Fruit fly (Drosophila melanogaster) whole organism, embryonic: Measurements from ENCODE around the gene Psa.

Experiments used
- Aef1 ChIP-seq: fragments of 200-800 bp; sonication (Bioruptor generic); IDR thresholded peaks from 3 replicates; pipeline ENCODE4 v1.3.6; 2022; ENCODE audit warnings: missing biosample characterization, missing genetic modification characterization
- BEAF-32 ChIP-seq: fragments of 200-800 bp; sonication (Bioruptor generic); optimal IDR thresholded peaks from 3 replicates; lab custom pipeline; 2017; ENCODE audit warnings: missing biosample characterization, missing genetic modification characterization, mild to moderate bottlenecking, moderate library complexity, missing genetic modification reagents
- Bdp1 ChIP-seq: fragments of 200-800 bp; sonication (Bioruptor generic); optimal IDR thresholded peaks from 3 replicates; lab custom pipeline; 2016; ENCODE audit warnings: missing biosample characterization, missing genetic modification characterization
- Bgb ChIP-seq: fragments of 200-800 bp; sonication (Bioruptor generic); IDR thresholded peaks from 2 replicates; pipeline ENCODE4 v1.3.6; 2022; ENCODE audit warnings: missing biosample characterization, missing genetic modification characterization; ENCODE audit not compliant: partially characterized antibody
- Blimp-1 ChIP-seq: fragments of 200-800 bp; sonication (Bioruptor generic); optimal IDR thresholded peaks from 3 replicates; lab custom pipeline; 2018; ENCODE audit warnings: missing biosample characterization, missing genetic modification characterization, mild to moderate bottlenecking, moderate library complexity, missing genetic modification reagents
- CG12391 ChIP-seq: fragments of 200-800 bp; sonication (Bioruptor generic); optimal IDR thresholded peaks from 3 replicates; lab custom pipeline; 2018; ENCODE audit warnings: missing biosample characterization, mild to moderate bottlenecking, missing genetic modification characterization, moderate library complexity
- CG13287 ChIP-seq: fragments of 200-800 bp; sonication (Bioruptor generic); IDR thresholded peaks from 2 replicates; pipeline ENCODE4 v1.3.6; 2022; ENCODE audit warnings: missing biosample characterization, missing genetic modification characterization; ENCODE audit not compliant: partially characterized antibody
- CG13775 ChIP-seq: fragments of 200-800 bp; sonication (Bioruptor generic); optimal IDR thresholded peaks from 3 replicates; lab custom pipeline; 2017; ENCODE audit warnings: missing biosample characterization, mild to moderate bottlenecking, missing genetic modification characterization
- CG15514 ChIP-seq: fragments of 200-800 bp; sonication (Bioruptor generic); optimal IDR thresholded peaks from 3 replicates; lab custom pipeline; 2017; ENCODE audit warnings: missing biosample characterization, missing genetic modification characterization, mild to moderate bottlenecking, moderate library complexity, missing genetic modification reagents
- CG17359 ChIP-seq: fragments of 200-800 bp; sonication (Bioruptor generic); optimal IDR thresholded peaks from 3 replicates; lab custom pipeline; 2018; ENCODE audit warnings: missing biosample characterization, mild to moderate bottlenecking, missing genetic modification characterization, moderate library complexity
- CG17568 ChIP-seq: fragments of 200-800 bp; sonication (Bioruptor generic); optimal IDR thresholded peaks from 2 replicates; lab custom pipeline; 2018; ENCODE audit warnings: missing biosample characterization, mild to moderate bottlenecking, missing genetic modification characterization, moderate library complexity
- CG17829 ChIP-seq: fragments of 200-800 bp; optimal IDR thresholded peaks from 2 replicates; lab custom pipeline; 2019; ENCODE audit warnings: missing biosample characterization, mild to moderate bottlenecking, missing genetic modification characterization, moderate library complexity
- CG2202 ChIP-seq: fragments of 200-800 bp; sonication (Bioruptor generic); optimal IDR thresholded peaks from 2 replicates; lab custom pipeline; 2018; ENCODE audit warnings: missing biosample characterization, mild to moderate bottlenecking, missing genetic modification characterization
- CG3065 ChIP-seq: fragments of 200-800 bp; sonication (Bioruptor generic); optimal IDR thresholded peaks from 2 replicates; lab custom pipeline; 2016; ENCODE audit warnings: missing biosample characterization, missing genetic modification characterization
- CG34224 ChIP-seq: fragments of 200-800 bp; sonication (Bioruptor generic); IDR thresholded peaks from 3 replicates; pipeline ENCODE4 v1.3.6; 2022; ENCODE audit warnings: missing biosample characterization, missing genetic modification characterization; ENCODE audit not compliant: partially characterized antibody
- CG34376 ChIP-seq: fragments of 200-800 bp; sonication (Bioruptor generic); optimal IDR thresholded peaks from 2 replicates; lab custom pipeline; 2018; ENCODE audit warnings: missing biosample characterization, mild to moderate bottlenecking, missing genetic modification characterization
- CG6254 ChIP-seq: fragments of 200-800 bp; sonication (Bioruptor generic); optimal IDR thresholded peaks from 3 replicates; lab custom pipeline; 2017; ENCODE audit warnings: mild to moderate bottlenecking, missing biosample characterization, missing genetic modification reagents, missing genetic modification characterization
- CG6272 ChIP-seq: fragments of 200-800 bp; sonication (Bioruptor generic); IDR thresholded peaks from 2 replicates; pipeline ENCODE4 v1.3.6; 2022; ENCODE audit warnings: missing biosample characterization, missing genetic modification characterization
- CG7987 ChIP-seq: fragments of 200-800 bp; sonication (Bioruptor generic); optimal IDR thresholded peaks from 2 replicates; lab custom pipeline; 2018; ENCODE audit warnings: missing biosample characterization, mild to moderate bottlenecking, missing genetic modification characterization, moderate library complexity
- CG8924 ChIP-seq: fragments of 200-800 bp; optimal IDR thresholded peaks from 3 replicates; lab custom pipeline; 2019; ENCODE audit warnings: missing biosample characterization, mild to moderate bottlenecking, missing genetic modification characterization, moderate library complexity
- CG9797 ChIP-seq: fragments of 200-800 bp; sonication (Bioruptor generic); optimal IDR thresholded peaks from 3 replicates; lab custom pipeline; 2018; ENCODE audit warnings: missing biosample characterization, mild to moderate bottlenecking, missing genetic modification characterization
- CG9817 ChIP-seq: fragments of 200-800 bp; sonication (Bioruptor generic); optimal IDR thresholded peaks from 2 replicates; lab custom pipeline; 2018; ENCODE audit warnings: missing biosample characterization, mild to moderate bottlenecking, missing genetic modification characterization, moderate library complexity
- CTCF ChIP-seq: fragments of 200-800 bp; sonication (Bioruptor generic); optimal IDR thresholded peaks from 2 replicates; lab custom pipeline; 2017; ENCODE audit warnings: missing biosample characterization, mild to moderate bottlenecking, missing genetic modification characterization, moderate library complexity
- Dll ChIP-seq: fragments of 200-800 bp; sonication (Bioruptor generic); IDR thresholded peaks from 4 replicates; pipeline ENCODE4 v1.3.6; 2022; ENCODE audit warnings: missing biosample characterization, missing genetic modification characterization; ENCODE audit not compliant: partially characterized antibody
- E2f2 ChIP-seq: fragments of 200-800 bp; sonication (Bioruptor generic); IDR thresholded peaks from 2 replicates; pipeline ENCODE4 v1.3.6; 2022; ENCODE audit warnings: missing biosample characterization, missing genetic modification characterization
- Ets65A ChIP-seq: fragments of 200-800 bp; sonication (Bioruptor generic); peaks from one replicate; lab custom pipeline; 2016; ENCODE audit warnings: missing biosample characterization, missing genetic modification characterization
- Ets97D ChIP-seq: fragments of 200-800 bp; sonication (Bioruptor generic); optimal IDR thresholded peaks from 3 replicates; lab custom pipeline; 2016; ENCODE audit warnings: missing biosample characterization, missing genetic modification characterization
- Kr ChIP-seq: fragments of 200-800 bp; sonication (Bioruptor generic); optimal IDR thresholded peaks from 2 replicates; lab custom pipeline; 2017; ENCODE audit warnings: missing biosample characterization, mild to moderate bottlenecking, missing genetic modification characterization
- Med ChIP-seq: fragments of 200-800 bp; sonication (Bioruptor generic); peaks from one replicate; lab custom pipeline; 2016; ENCODE audit warnings: missing biosample characterization, missing genetic modification characterization, mild to moderate bottlenecking, inconsistent platforms, moderate library complexity
- Ptx1 ChIP-seq: fragments of 200-800 bp; sonication (Bioruptor generic); IDR thresholded peaks from 2 replicates; pipeline ENCODE4 v1.3.6; 2022; ENCODE audit warnings: missing biosample characterization, missing genetic modification characterization
- Six4 ChIP-seq: fragments of 200-800 bp; sonication (Bioruptor generic); optimal IDR thresholded peaks from 2 replicates; lab custom pipeline; 2016; ENCODE audit warnings: missing biosample characterization, missing genetic modification characterization
- Taf1 ChIP-seq: fragments of 200-800 bp; sonication (Bioruptor generic); IDR thresholded peaks from 2 replicates; pipeline ENCODE4 v1.3.6; 2022; ENCODE audit warnings: missing biosample characterization, missing genetic modification characterization
- Xrp1 ChIP-seq: fragments of 200-800 bp; sonication (Bioruptor generic); IDR thresholded peaks from 2 replicates; pipeline ENCODE4 v1.3.6; 2022; ENCODE audit warnings: missing biosample characterization, missing genetic modification characterization
- ab ChIP-seq: fragments of 200-800 bp; sonication (Bioruptor generic); optimal IDR thresholded peaks from 2 replicates; lab custom pipeline; 2016; ENCODE audit warnings: missing biosample characterization, missing genetic modification characterization
- ara ChIP-seq: fragments of 200-800 bp; sonication (Bioruptor generic); IDR thresholded peaks from 2 replicates; pipeline ENCODE4 v1.3.6; 2022; ENCODE audit warnings: missing biosample characterization, missing genetic modification characterization
- chinmo ChIP-seq: fragments of 200-800 bp; sonication (Bioruptor generic); IDR thresholded peaks from 4 replicates; pipeline ENCODE4 v1.3.6; 2022; ENCODE audit warnings: missing biosample characterization, missing genetic modification characterization; ENCODE audit not compliant: partially characterized antibody
- danr ChIP-seq: fragments of 200-800 bp; sonication (Bioruptor generic); IDR thresholded peaks from 2 replicates; pipeline ENCODE4 v1.3.6; 2022; ENCODE audit warnings: missing biosample characterization, missing genetic modification characterization
- gfzf ChIP-seq: fragments of 200-800 bp; sonication (Bioruptor generic); optimal IDR thresholded peaks from 2 replicates; lab custom pipeline; 2016; ENCODE audit warnings: missing biosample characterization, mild to moderate bottlenecking, missing genetic modification characterization, moderate library complexity
- lbe ChIP-seq: fragments of 200-800 bp; sonication (Bioruptor generic); optimal IDR thresholded peaks from 2 replicates; lab custom pipeline; 2016; ENCODE audit warnings: missing biosample characterization, mild to moderate bottlenecking, missing genetic modification characterization
- lmd ChIP-seq: fragments of 200-800 bp; sonication (Bioruptor generic); IDR thresholded peaks from 2 replicates; pipeline ENCODE4 v1.3.6; 2022; ENCODE audit warnings: missing biosample characterization, missing genetic modification characterization
- oc ChIP-seq: fragments of 200-800 bp; sonication (Bioruptor generic); optimal IDR thresholded peaks from 2 replicates; lab custom pipeline; 2018; ENCODE audit warnings: missing biosample characterization, mild to moderate bottlenecking, missing genetic modification characterization, moderate library complexity
- ro ChIP-seq: fragments of 200-800 bp; sonication (Bioruptor generic); IDR thresholded peaks from 2 replicates; pipeline ENCODE4 v1.3.6; 2022; ENCODE audit warnings: missing biosample characterization, missing genetic modification characterization
- sc ChIP-seq, 3 experiments: fragments of >200 bp in 2 of 3; fragments of 200-800 bp in 1 of 3; sonication (Bioruptor generic) in 1 of 3; optimal IDR thresholded peaks; 2 replicates in 2 of 3; 3 replicates in 1 of 3; lab custom pipeline; 2017; ENCODE audit warnings: mild to moderate bottlenecking in 1 of 3, missing biosample characterization in 1 of 3, missing genetic modification characterization in 1 of 3, missing genetic modification reagents in 1 of 3
- so ChIP-seq: fragments of 200-800 bp; sonication (Bioruptor generic); IDR thresholded peaks from 3 replicates; pipeline ENCODE4 v1.3.6; 2022; ENCODE audit warnings: missing biosample characterization, missing genetic modification characterization
- trem ChIP-seq: fragments of 200-800 bp; optimal IDR thresholded peaks from 3 replicates; lab custom pipeline; 2019; ENCODE audit warnings: missing biosample characterization, mild to moderate bottlenecking, missing genetic modification characterization, moderate library complexity
- unc-4 ChIP-seq: fragments of 200-800 bp; sonication (Bioruptor generic); IDR thresholded peaks from 2 replicates; pipeline ENCODE4 v1.3.6; 2022; ENCODE audit warnings: missing biosample characterization, missing genetic modification characterization; ENCODE audit not compliant: partially characterized antibody
- yki ChIP-seq: fragments of >200 bp; optimal IDR thresholded peaks from 3 replicates; lab custom pipeline; 2018
- z ChIP-seq: fragments of 200-800 bp; sonication (Bioruptor generic); IDR thresholded peaks from 3 replicates; pipeline ENCODE4 v1.3.6; 2022; ENCODE audit warnings: missing biosample characterization, missing genetic modification characterization
- zfh2 ChIP-seq: fragments of 200-800 bp; sonication (Bioruptor generic); optimal IDR thresholded peaks from 2 replicates; lab custom pipeline; 2016; ENCODE audit warnings: missing biosample characterization, missing genetic modification characterization

Gene Psa

dm6 chr3L:1502086-1502893 is at the start of gene Psa, which contains the start of gene hfp:
TSS of gene Psa (plus strand) at chr3L:1502843.
TSS of gene hfp (minus strand) at chr3L:1502590.
- no peak for TF ChIP-seq Aef1 (GFP tag; lab: Robert Waterston, UW)
- no peak for TF ChIP-seq yki (lab: Kevin White, UChicago)
- TF ChIP-seq CG34376, result peak; percentile 35
- TF ChIP-seq unc-4, result peak; percentile 62
- no peak for TF ChIP-seq lmd (GFP tag; lab: Robert Waterston, UW)
- TF ChIP-seq so, result 0 out of 3 replicates have a peak, but pooled peaks have one; percentile 37
- no peak for TF ChIP-seq Xrp1
- no peak for TF ChIP-seq Ets65A (GFP tag; lab: Kevin White, UChicago)
- TF ChIP-seq Ets97D (GFP tag; lab: Kevin White, UChicago), result peak; percentile 46
- TF ChIP-seq ara, result no peak
- peak; percentile 42 for TF ChIP-seq CG8924 (tag; lab: Kevin White, UChicago)
- TF ChIP-seq Ptx1, result no peak
- TF ChIP-seq Bgb (GFP tag; lab: Robert Waterston, UW), result peak; percentile 68
- peak; percentile 83 for TF ChIP-seq E2f2 (GFP tag; lab: Robert Waterston, UW)
- TF ChIP-seq Kr (GFP tag; lab: Kevin White, UChicago), result no peak
- TF ChIP-seq danr (GFP tag; lab: Robert Waterston, UW), result no peak
- peak; percentile 53 for TF ChIP-seq Med
- no peak for TF ChIP-seq oc (tag; lab: Kevin White, UChicago)
- peak; percentile 60 for TF ChIP-seq CG15514 (GFP tag; lab: Kevin White, UChicago)
- no peak for TF ChIP-seq ab (GFP tag; lab: Kevin White, UChicago)
- peak; percentile 73; the same call in 3 of the 4 replicates for TF ChIP-seq chinmo
- TF ChIP-seq CG9797 (GFP tag; lab: Kevin White, UChicago), result peak; percentile 25
- no peak for TF ChIP-seq Taf1
- no peak for TF ChIP-seq CG17568 (GFP tag; lab: Kevin White, UChicago)
- no peak for TF ChIP-seq CG6254 (GFP tag; lab: Kevin White, UChicago)
- TF ChIP-seq CG13775, result no peak
- TF ChIP-seq CTCF, result no peak
- TF ChIP-seq CG3065 (GFP tag; lab: Kevin White, UChicago), result no peak
- peak; percentile 30 for TF ChIP-seq gfzf (GFP tag; lab: Kevin White, UChicago)
- TF ChIP-seq sc (optimal IDR thresholded peaks at IDR 0.05; lab: Kevin White, UChicago), result no peak
- TF ChIP-seq sc (GFP tag; optimal IDR thresholded peaks at IDR 0.05; lab: Kevin White, UChicago), result no peak
- TF ChIP-seq CG17359 (tag; lab: Kevin White, UChicago), result no peak
- TF ChIP-seq z (GFP tag; lab: Robert Waterston, UW), result no peak
- TF ChIP-seq ro (GFP tag; lab: Robert Waterston, UW), result no peak
- no peak for TF ChIP-seq Six4 (GFP tag; lab: Kevin White, UChicago)
- no peak for TF ChIP-seq CG7987 (GFP tag; lab: Kevin White, UChicago)
- TF ChIP-seq CG13287 (GFP tag; lab: Robert Waterston, UW), result peak; percentile 84
- TF ChIP-seq CG34224 (GFP tag; lab: Robert Waterston, UW), result peak; percentile 77
- TF ChIP-seq trem (tag; lab: Kevin White, UChicago), result peak; percentile 54
- peak; percentile 73 for TF ChIP-seq Dll (GFP tag; lab: Robert Waterston, UW)
- TF ChIP-seq CG6272 (GFP tag; lab: Robert Waterston, UW), result no peak
- TF ChIP-seq Blimp-1 (GFP tag; lab: Kevin White, UChicago), result no peak
- no peak for TF ChIP-seq CG9817
- TF ChIP-seq CG2202 (tag; lab: Kevin White, UChicago), result no peak
- no peak for TF ChIP-seq zfh2 (GFP tag; lab: Kevin White, UChicago)
- peak; percentile 32 for TF ChIP-seq CG17829 (tag; lab: Kevin White, UChicago)
- no peak for TF ChIP-seq lbe
- TF ChIP-seq BEAF-32 (GFP tag; lab: Kevin White, UChicago), result peak; percentile 60
- no peak for TF ChIP-seq CG12391 (tag; lab: Kevin White, UChicago)
- TF ChIP-seq Bdp1 (GFP tag; lab: Kevin White, UChicago), result no peak
